Worm (Caenorhabditis elegans) whole organism, early embryonic: ENCODE data around the gene W02H3.1.

Source experiments
- B0310.2 ChIP-seq: sonication (generic microtip); optimal IDR thresholded peaks from 2 replicates; lab custom pipeline; 2016; ENCODE audit warnings: mild to moderate bottlenecking, missing genetic modification characterization, missing compliant biosample characterization
- F13C5.2 ChIP-seq: sonication (generic microtip); optimal IDR thresholded peaks from 2 replicates; lab custom pipeline; 2017; ENCODE audit warnings: mild to moderate bottlenecking, missing genetic modification characterization, inconsistent platforms, missing compliant biosample characterization
- aly-1 ChIP-seq: sonication (generic microtip); optimal IDR thresholded peaks from 2 replicates; lab custom pipeline; 2016; ENCODE audit warnings: missing genetic modification characterization, missing compliant biosample characterization
- ama-1 ChIP-seq: fragments of 150-350 bp; optimal IDR thresholded peaks from 2 replicates; lab custom pipeline; 2014
- ceh-13 ChIP-seq: fragments of 200-800 bp; sonication (Bioruptor generic); optimal IDR thresholded peaks from 2 replicates; lab custom pipeline; 2018; ENCODE audit warnings: mild to moderate bottlenecking, missing genetic modification characterization, missing compliant biosample characterization
- ceh-36 ChIP-seq: sonication (generic microtip); optimal IDR thresholded peaks from 2 replicates; lab custom pipeline; 2016; ENCODE audit warnings: missing genetic modification characterization, inconsistent platforms, missing compliant biosample characterization
- ets-7 ChIP-seq: sonication (generic microtip); optimal IDR thresholded peaks from 2 replicates; lab custom pipeline; 2016; ENCODE audit warnings: missing genotype, missing genetic modification characterization, missing compliant biosample characterization
- flt-1 ChIP-seq: fragments of 200-800 bp; sonication (Bioruptor generic); IDR thresholded peaks from 2 replicates; pipeline ENCODE4 v1.3.6; 2022; ENCODE audit warnings: missing genetic modification characterization, missing compliant biosample characterization
- hmbx-1 ChIP-seq: sonication (generic microtip); optimal IDR thresholded peaks from 2 replicates; lab custom pipeline; 2016; ENCODE audit warnings: mild to moderate bottlenecking, missing genetic modification characterization, missing compliant biosample characterization
- hmg-4 ChIP-seq: fragments of 200-800 bp; sonication (Bioruptor generic); optimal IDR thresholded peaks from 2 replicates; lab custom pipeline; 2018; ENCODE audit warnings: mild to moderate bottlenecking, missing genetic modification characterization, missing compliant biosample characterization
- hnd-1 ChIP-seq: sonication (generic microtip); optimal IDR thresholded peaks from 2 replicates; lab custom pipeline; 2016; ENCODE audit warnings: missing genetic modification characterization, missing compliant biosample characterization
- pes-1 ChIP-seq: fragments of 200-800 bp; sonication (Bioruptor generic); IDR thresholded peaks from 2 replicates; pipeline ENCODE4 v1.3.6; 2022; ENCODE audit warnings: missing genetic modification reagents, missing genetic modification characterization, missing compliant biosample characterization
- scrt-1 ChIP-seq: fragments of 200-800 bp; sonication (Bioruptor generic); IDR thresholded peaks from 2 replicates; pipeline ENCODE4 v1.3.6; 2022; ENCODE audit warnings: missing genetic modification characterization, missing compliant biosample characterization
- sea-1 ChIP-seq: fragments of 200-800 bp; sonication (Bioruptor generic); conservative IDR thresholded peaks from 2 replicates; pipeline ENCODE4 v1.3.6; 2022; ENCODE audit warnings: missing genetic modification characterization, missing compliant biosample characterization
- tbx-11 ChIP-seq: fragments of 200-800 bp; sonication (Bioruptor generic); IDR thresholded peaks from 2 replicates; pipeline ENCODE4 v1.3.6; 2022; ENCODE audit warnings: missing genetic modification characterization, missing compliant biosample characterization
- tbx-37 ChIP-seq: fragments of 200-800 bp; sonication (Bioruptor generic); conservative IDR thresholded peaks from 2 replicates; pipeline ENCODE4 v1.3.6; 2022; ENCODE audit warnings: missing genetic modification reagents, missing genetic modification characterization, missing compliant biosample characterization
- tra-4 ChIP-seq: sonication (generic microtip); optimal IDR thresholded peaks from 2 replicates; lab custom pipeline; 2017; ENCODE audit warnings: missing genetic modification characterization, missing compliant biosample characterization

Gene W02H3.1

ce11 chrX:11104883-11105629, at the start of gene W02H3.1:
W02H3.1 (minus strand) TSS chrX:11105460.
- TF ChIP-seq ama-1 (lab: Kevin White, UChicago): no peak

DNA sequence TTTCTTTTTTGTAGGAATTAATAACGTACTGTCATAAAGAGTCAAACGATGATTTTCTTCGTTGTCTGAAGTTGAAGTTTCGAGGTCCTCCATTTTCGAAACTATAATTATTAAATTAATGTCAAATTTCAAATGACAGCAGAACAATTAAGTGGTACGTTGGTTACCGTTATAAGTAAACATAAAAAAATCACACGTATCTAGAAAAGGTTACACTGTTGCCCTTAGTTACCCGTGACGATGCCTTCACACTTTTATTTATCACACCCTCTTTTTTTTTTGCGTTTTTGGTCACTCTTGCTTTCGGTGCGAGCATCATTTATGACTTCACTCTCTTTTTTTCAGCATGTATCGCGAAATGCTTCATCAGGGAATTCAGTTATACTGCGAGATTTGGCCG, 47.5 kb upstream of the W02H3.1 start, which contains the start of the genes C05C9.3 and C05C9.2:
C05C9.3 (minus strand) TSS at position 101 of the 400 bp plus-strand sequence.
C05C9.2 (plus strand) TSS at position 346 of the 400 bp plus-strand sequence.
- TF ChIP-seq flt-1 (GFP tag; lab: Robert Waterston, UW) (no peak), aly-1 (tag; lab: Kevin White, UChicago) (no peak), tra-4 (tag; lab: Kevin White, UChicago) (no peak), F13C5.2 (tag; lab: Kevin White, UChicago) (no peak), ceh-13 (no peak), sea-1 (GFP tag; lab: Robert Waterston, UW) (no peak), ets-7 (tag; lab: Kevin White, UChicago) (no peak), tbx-11 (GFP tag; lab: Robert Waterston, UW) (no peak), tbx-37 (GFP tag; lab: Robert Waterston, UW) (no peak), hmg-4 (no peak), ceh-36 (tag; lab: Kevin White, UChicago) (no peak), pes-1 (GFP tag; lab: Robert Waterston, UW) (no peak), scrt-1 (GFP tag; lab: Robert Waterston, UW) (no peak), hmbx-1 (tag; lab: Kevin White, UChicago) (no peak), hnd-1 (tag; lab: Kevin White, UChicago) (no peak), ama-1 (lab: Kevin White, UChicago) (no peak), B0310.2 (no peak)

DNA sequence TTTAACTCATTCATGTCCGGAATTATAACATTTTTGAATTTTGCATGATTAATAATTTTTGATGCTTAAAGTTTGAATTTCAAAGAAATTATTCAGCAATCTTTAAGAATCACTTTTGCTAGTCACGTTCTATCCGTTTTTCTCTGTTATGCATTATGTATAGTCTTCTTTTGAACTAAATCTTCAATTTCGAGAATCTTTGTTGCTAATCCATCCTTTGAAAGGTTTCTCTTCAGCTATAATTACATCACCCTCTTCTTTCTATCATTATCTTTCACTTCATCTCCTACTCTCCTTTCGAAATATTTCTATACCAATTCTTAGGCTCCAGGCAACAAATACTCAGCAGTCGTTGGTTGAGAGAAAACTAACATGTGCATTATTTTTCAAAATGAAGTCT, 46.2 kb upstream of the W02H3.1 start:
- TF ChIP-seq sea-1 (GFP tag; lab: Robert Waterston, UW): no peak
- no peak for TF ChIP-seq aly-1 (tag; lab: Kevin White, UChicago)
- no peak for TF ChIP-seq tra-4 (tag; lab: Kevin White, UChicago)
- TF ChIP-seq ets-7 (tag; lab: Kevin White, UChicago): no peak
- no peak for TF ChIP-seq ama-1 (lab: Kevin White, UChicago)
- no peak for TF ChIP-seq hmbx-1 (tag; lab: Kevin White, UChicago)
- TF ChIP-seq hmg-4: no peak
- no peak for TF ChIP-seq tbx-11 (GFP tag; lab: Robert Waterston, UW)
- TF ChIP-seq pes-1 (GFP tag; lab: Robert Waterston, UW): no peak
- TF ChIP-seq B0310.2: no peak
- no peak for TF ChIP-seq ceh-13
- TF ChIP-seq scrt-1 (GFP tag; lab: Robert Waterston, UW): no peak
- no peak for TF ChIP-seq ceh-36 (tag; lab: Kevin White, UChicago)
- TF ChIP-seq tbx-37 (GFP tag; lab: Robert Waterston, UW): no peak
- no peak for TF ChIP-seq hnd-1 (tag; lab: Kevin White, UChicago)
- no peak for TF ChIP-seq F13C5.2 (tag; lab: Kevin White, UChicago)
- no peak for TF ChIP-seq flt-1 (GFP tag; lab: Robert Waterston, UW)

ce11 chrX:11137632-11138031, 32.4 kb upstream of the W02H3.1 start:
- TF ChIP-seq ceh-13: no peak
- no peak for TF ChIP-seq hmg-4
- no peak for TF ChIP-seq tbx-37 (GFP tag; lab: Robert Waterston, UW)
- TF ChIP-seq sea-1 (GFP tag; lab: Robert Waterston, UW): no peak
- no peak for TF ChIP-seq ceh-36 (tag; lab: Kevin White, UChicago)
- no peak for TF ChIP-seq aly-1 (tag; lab: Kevin White, UChicago)
- TF ChIP-seq pes-1 (GFP tag; lab: Robert Waterston, UW): no peak
- TF ChIP-seq F13C5.2 (tag; lab: Kevin White, UChicago): no peak
- no peak for TF ChIP-seq scrt-1 (GFP tag; lab: Robert Waterston, UW)
- no peak for TF ChIP-seq hnd-1 (tag; lab: Kevin White, UChicago)

DNA sequence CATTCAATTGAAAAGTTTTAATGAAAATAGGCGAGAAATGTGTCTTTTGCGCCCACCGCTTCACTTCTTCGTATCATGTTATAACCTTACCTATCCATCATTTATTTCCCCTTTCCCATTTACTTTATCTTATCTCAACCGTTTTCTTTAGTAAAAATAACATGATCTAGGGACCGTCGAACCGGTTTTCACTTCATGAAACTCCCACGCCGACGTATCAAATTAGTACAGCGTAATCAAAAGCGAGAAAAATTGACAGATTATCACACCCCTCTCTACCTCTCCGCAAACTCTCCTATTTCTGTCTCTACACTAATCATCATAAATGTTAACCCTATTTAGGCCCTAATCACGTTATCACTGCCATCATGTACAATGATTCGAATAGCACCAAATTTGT, 31.7 kb upstream of the W02H3.1 start:
- TF ChIP-seq aly-1 (tag; lab: Kevin White, UChicago) (no peak), F13C5.2 (tag; lab: Kevin White, UChicago) (no peak), B0310.2 (no peak), tra-4 (tag; lab: Kevin White, UChicago) (no peak), hmbx-1 (tag; lab: Kevin White, UChicago) (no peak), hnd-1 (tag; lab: Kevin White, UChicago) (no peak), scrt-1 (GFP tag; lab: Robert Waterston, UW) (no peak), ets-7 (tag; lab: Kevin White, UChicago) (no peak), hmg-4 (no peak)

ce11 chrX:11134750-11135394, 29.6 kb upstream of the W02H3.1 start:
- no peak for TF ChIP-seq flt-1 (GFP tag; lab: Robert Waterston, UW)
- TF ChIP-seq ets-7 (tag; lab: Kevin White, UChicago): no peak
- no peak for TF ChIP-seq tra-4 (tag; lab: Kevin White, UChicago)

ce11 chrX:11132260-11132659, 27.0 kb upstream of the W02H3.1 start:
- TF ChIP-seq hmbx-1 (tag; lab: Kevin White, UChicago) (no peak), tbx-37 (GFP tag; lab: Robert Waterston, UW) (no peak), hmg-4 (no peak), B0310.2 (no peak)
